Worm (Caenorhabditis elegans): ENCODE measurements around the gene F25E2.3.

ce11 chrX:827502-827901 is 14.5 kb upstream of the F25E2.3 start:
- TF ChIP-seq alr-1 (tag; optimal IDR thresholded peaks at IDR 0.05; ENCODE audit: borderline replicate concordance) (no peak), nhr-237 (tag; optimal IDR thresholded peaks at IDR 0.05) (peak; percentile 45), ama-1 (optimal IDR thresholded peaks at IDR 0.05) (no peak), elt-3 (tag; optimal IDR thresholded peaks at IDR 0.05) (no peak)

Data from whole organism, L1 larva.